Worm (Caenorhabditis elegans) whole organism, young adult: ENCODE data around the gene par-2.

Experiments used
- B0035.1 ChIP-seq: sonication (generic microtip); optimal IDR thresholded peaks from 2 replicates; lab custom pipeline; 2016; ENCODE audit warnings: missing genetic modification characterization, mild to moderate bottlenecking, missing compliant biosample characterization, missing genotype, missing genetic modification reagents
- D2030.7 ChIP-seq: fragments of 200-800 bp; sonication (Bioruptor generic); IDR thresholded peaks from 2 replicates; pipeline ENCODE4 v1.3.6; 2022; ENCODE audit warnings: missing genetic modification reagents, missing genetic modification characterization, missing compliant biosample characterization
- F23B12.7 ChIP-seq: sonication (generic microtip); optimal IDR thresholded peaks from 2 replicates; lab custom pipeline; 2017; ENCODE audit warnings: missing genetic modification characterization, mild to moderate bottlenecking, missing compliant biosample characterization, antibody characterized with exemption, moderate library complexity; ENCODE audit not compliant: insufficient read depth
- F33H1.4 ChIP-seq: fragments of 200-800 bp; sonication (Bioruptor generic); IDR thresholded peaks from 2 replicates; pipeline ENCODE4 v1.3.6; 2022; ENCODE audit warnings: missing genetic modification reagents, missing genetic modification characterization, missing compliant biosample characterization
- F39B2.1 ChIP-seq: fragments of 200-800 bp; sonication (Bioruptor generic); IDR thresholded peaks from 2 replicates; pipeline ENCODE4 v1.3.6; 2022; ENCODE audit warnings: missing genetic modification reagents, missing genetic modification characterization, missing compliant biosample characterization
- K12H6.12 ChIP-seq: fragments of 200-800 bp; sonication (Bioruptor generic); optimal IDR thresholded peaks from 2 replicates; lab custom pipeline; 2018; ENCODE audit warnings: mild to moderate bottlenecking, missing genetic modification characterization, missing compliant biosample characterization
- Y53G8AR.9 ChIP-seq: fragments of 200-800 bp; sonication (Bioruptor generic); conservative IDR thresholded peaks from 2 replicates; pipeline ENCODE4 v1.3.6; 2022; ENCODE audit warnings: missing genetic modification reagents, missing genetic modification characterization, missing compliant biosample characterization
- Y56A3A.18 ChIP-seq: fragments of 200-800 bp; sonication (Bioruptor generic); IDR thresholded peaks from 2 replicates; pipeline ENCODE4 v1.3.6; 2022; ENCODE audit warnings: missing genetic modification reagents, missing genetic modification characterization, missing compliant biosample characterization
- Y67H2A.10 ChIP-seq: fragments of 200-800 bp; sonication (Bioruptor generic); conservative IDR thresholded peaks from 2 replicates; pipeline ENCODE4 v1.3.6; 2022; ENCODE audit warnings: missing genetic modification reagents, missing genetic modification characterization, missing compliant biosample characterization
- ZK185.1 ChIP-seq: sonication (generic microtip); optimal IDR thresholded peaks from 2 replicates; lab custom pipeline; 2016; ENCODE audit warnings: mild to moderate bottlenecking, missing genetic modification characterization, missing compliant biosample characterization; ENCODE audit not compliant: poor library complexity, severe bottlenecking
- akir-1 ChIP-seq: fragments of 200-800 bp; sonication (Bioruptor generic); optimal IDR thresholded peaks from 2 replicates; lab custom pipeline; 2018; ENCODE audit warnings: mild to moderate bottlenecking, missing genetic modification characterization, moderate library complexity, missing compliant biosample characterization
- aptf-2 ChIP-seq: fragments of 200-800 bp; sonication (Bioruptor generic); conservative IDR thresholded peaks from 2 replicates; pipeline ENCODE4 v1.3.6; 2022; ENCODE audit warnings: missing genetic modification reagents, missing genetic modification characterization, missing compliant biosample characterization
- bed-1 ChIP-seq: fragments of 200-800 bp; sonication (Bioruptor generic); IDR thresholded peaks from 2 replicates; pipeline ENCODE4 v1.3.6; 2022; ENCODE audit warnings: missing genetic modification reagents, missing genetic modification characterization, missing compliant biosample characterization
- ccch-3 ChIP-seq: fragments of 200-800 bp; sonication (Bioruptor generic); optimal IDR thresholded peaks from 2 replicates; lab custom pipeline; 2018; ENCODE audit warnings: mild to moderate bottlenecking, missing genetic modification characterization, missing compliant biosample characterization
- cebp-1 ChIP-seq, 2 experiments: fragments of 200-800 bp in 1 of 2; sonication (Bioruptor generic) in 1 of 2; sonication (generic microtip) in 1 of 2; IDR thresholded peaks in 1 of 2; optimal IDR thresholded peaks in 1 of 2; 2 replicates each; pipeline versions ENCODE4 v1.3.6 to Lab custom; 2017 to 2022; ENCODE audit warnings: missing compliant biosample characterization in 2 of 2, missing genetic modification characterization in 2 of 2, mild to moderate bottlenecking in 1 of 2, missing genetic modification reagents in 1 of 2, moderate library complexity in 1 of 2
- ceh-100 ChIP-seq: fragments of 200-800 bp; sonication (Bioruptor generic); IDR thresholded peaks from 2 replicates; pipeline ENCODE4 v1.3.6; 2022; ENCODE audit warnings: missing genetic modification reagents, missing genetic modification characterization, missing compliant biosample characterization
- ceh-79 ChIP-seq: sonication (generic microtip); optimal IDR thresholded peaks from 2 replicates; lab custom pipeline; 2017; ENCODE audit warnings: mild to moderate bottlenecking, missing genetic modification characterization, missing compliant biosample characterization
- chd-7 ChIP-seq: sonication (generic microtip); optimal IDR thresholded peaks from 2 replicates; lab custom pipeline; 2016; ENCODE audit warnings: mild to moderate bottlenecking, missing genetic modification characterization, moderate library complexity, missing compliant biosample characterization
- die-1 ChIP-seq: sonication (generic microtip); optimal IDR thresholded peaks from 2 replicates; lab custom pipeline; 2016; ENCODE audit warnings: missing genotype, mild to moderate bottlenecking, missing genetic modification characterization, missing compliant biosample characterization
- efl-1 ChIP-seq: fragments of 150-350 bp; optimal IDR thresholded peaks from 2 replicates; lab custom pipeline; 2014; ENCODE audit warnings: missing biosample characterization, missing genetic modification reagents, missing genetic modification characterization
- egl-44 ChIP-seq: fragments of 200-800 bp; sonication (Bioruptor generic); IDR thresholded peaks from 2 replicates; pipeline ENCODE4 v1.3.6; 2022; ENCODE audit warnings: missing genetic modification reagents, missing genetic modification characterization, missing compliant biosample characterization
- fkh-3 ChIP-seq: sonication (generic microtip); optimal IDR thresholded peaks from 2 replicates; lab custom pipeline; 2016; ENCODE audit warnings: mild to moderate bottlenecking, missing genetic modification characterization, missing compliant biosample characterization
- hrde-1 ChIP-seq: sonication (generic microtip); optimal IDR thresholded peaks from 2 replicates; lab custom pipeline; 2016; ENCODE audit warnings: missing genetic modification characterization, mild to moderate bottlenecking, missing compliant biosample characterization, moderate library complexity, missing genotype, missing genetic modification reagents, borderline replicate concordance
- lin-26 ChIP-seq: fragments of 200-800 bp; sonication (Bioruptor generic); IDR thresholded peaks from 2 replicates; pipeline ENCODE4 v1.3.6; 2022; ENCODE audit warnings: missing genetic modification reagents, missing genetic modification characterization, missing compliant biosample characterization
- lin-35 ChIP-seq, 3 experiments: fragments of 150-350 bp in 2 of 3; sonication (generic microtip) in 1 of 3; optimal IDR thresholded peaks; 2 replicates each; lab custom pipeline; 2014 to 2018; ENCODE audit warnings: missing biosample characterization in 3 of 3, missing genetic modification characterization in 3 of 3, missing genetic modification reagents in 3 of 3
- lsl-1 ChIP-seq: fragments of 200-800 bp; sonication (Bioruptor generic); optimal IDR thresholded peaks from 2 replicates; lab custom pipeline; 2018; ENCODE audit warnings: mild to moderate bottlenecking, missing genetic modification characterization, moderate library complexity, missing compliant biosample characterization
- madf-6 ChIP-seq: fragments of 200-800 bp; sonication (Bioruptor generic); IDR thresholded peaks from 2 replicates; pipeline ENCODE4 v1.3.6; 2022; ENCODE audit warnings: missing genetic modification reagents, missing genetic modification characterization, missing compliant biosample characterization
- mcd-1 ChIP-seq: fragments of 200-800 bp; sonication (Bioruptor generic); IDR thresholded peaks from 2 replicates; pipeline ENCODE4 v1.3.6; 2022; ENCODE audit warnings: missing genetic modification reagents, missing genetic modification characterization, missing compliant biosample characterization
- mxl-1 ChIP-seq: sonication (generic microtip); optimal IDR thresholded peaks from 2 replicates; lab custom pipeline; 2016; ENCODE audit warnings: missing genetic modification characterization, missing compliant biosample characterization
- nfya-1 ChIP-seq: sonication (generic microtip); optimal IDR thresholded peaks from 2 replicates; lab custom pipeline; 2017; ENCODE audit warnings: antibody characterized with exemption, missing compliant biosample characterization, missing genetic modification characterization, borderline replicate concordance; ENCODE audit not compliant: insufficient read depth
- pbrm-1 ChIP-seq: fragments of 200-800 bp; sonication (Bioruptor generic); IDR thresholded peaks from 2 replicates; pipeline ENCODE4 v1.3.6; 2022; ENCODE audit warnings: missing genetic modification reagents, missing genetic modification characterization, missing compliant biosample characterization
- snpc-1.3 ChIP-seq: sonication (generic microtip); optimal IDR thresholded peaks from 2 replicates; lab custom pipeline; 2017; ENCODE audit warnings: missing genetic modification characterization, mild to moderate bottlenecking, missing compliant biosample characterization, antibody characterized with exemption, moderate library complexity, missing genotype, missing genetic modification reagents; ENCODE audit not compliant: insufficient read depth
- somi-1 ChIP-seq: fragments of 200-800 bp; sonication (Bioruptor generic); optimal IDR thresholded peaks from 2 replicates; lab custom pipeline; 2018; ENCODE audit warnings: mild to moderate bottlenecking, missing genetic modification characterization, missing compliant biosample characterization
- tlf-1 ChIP-seq: fragments of 200-800 bp; sonication (Bioruptor generic); optimal IDR thresholded peaks from 2 replicates; lab custom pipeline; 2018; ENCODE audit warnings: mild to moderate bottlenecking, missing genetic modification characterization, missing compliant biosample characterization
- ztf-18 ChIP-seq: sonication (generic microtip); optimal IDR thresholded peaks from 2 replicates; lab custom pipeline; 2016; ENCODE audit warnings: missing genotype, mild to moderate bottlenecking, missing genetic modification characterization, missing compliant biosample characterization
- ztf-26 ChIP-seq: sonication (generic microtip); optimal IDR thresholded peaks from 2 replicates; lab custom pipeline; 2017; ENCODE audit warnings: missing genetic modification characterization, missing compliant biosample characterization
- ztf-28 ChIP-seq: fragments of 200-800 bp; sonication (Bioruptor generic); IDR thresholded peaks from 2 replicates; pipeline ENCODE4 v1.3.6; 2022; ENCODE audit warnings: missing genetic modification reagents, missing genetic modification characterization, missing compliant biosample characterization
- ztf-3 ChIP-seq: fragments of 200-800 bp; sonication (Bioruptor generic); optimal IDR thresholded peaks from 2 replicates; lab custom pipeline; 2018; ENCODE audit warnings: mild to moderate bottlenecking, missing genetic modification characterization, missing compliant biosample characterization

The par-2 gene

ce11 chrIII:1081101-1081500 lies at the start of gene par-2:
Gene par-2 (plus strand): TSS chrIII:1081401.
- TF ChIP-seq Y67H2A.10 (GFP tag; lab: Robert Waterston, UW) (no peak), ccch-3 (GFP tag; lab: Kevin White, UChicago) (no peak), tlf-1 (no peak), lsl-1 (GFP tag; lab: Kevin White, UChicago) (no peak), fkh-3 (tag; lab: Kevin White, UChicago) (no peak), D2030.7 (GFP tag; lab: Robert Waterston, UW) (no peak), snpc-1.3 (tag; lab: Kevin White, UChicago) (no peak), lin-26 (GFP tag; lab: Robert Waterston, UW) (no peak), bed-1 (GFP tag; lab: Robert Waterston, UW) (no peak), K12H6.12 (no peak), nfya-1 (tag; lab: Kevin White, UChicago) (no peak), ceh-79 (tag; lab: Kevin White, UChicago) (no peak), F39B2.1 (no peak), ZK185.1 (no peak), ztf-3 (GFP tag; lab: Kevin White, UChicago) (no peak), mxl-1 (no peak), akir-1 (no peak), mcd-1 (GFP tag; lab: Robert Waterston, UW) (no peak)
- TF ChIP-seq, all 124 proteins: peak for 0

ce11 chrIII:1034853-1035252 lies 46.3 kb upstream of the par-2 start:
- TF ChIP-seq chd-7 (tag; lab: Kevin White, UChicago) (no peak), efl-1 (GFP tag; lab: Kevin White, UChicago) (no peak), somi-1 (no peak), Y53G8AR.9 (GFP tag; lab: Robert Waterston, UW) (0 out of 2 replicates have a peak, but pooled peaks have one; percentile 45), ztf-28 (peak; percentile 54; the same call in 1 of the 2 replicates), ceh-100 (GFP tag; lab: Robert Waterston, UW) (no peak), hrde-1 (tag; lab: Kevin White, UChicago) (no peak), aptf-2 (no peak), madf-6 (GFP tag; lab: Robert Waterston, UW) (peak; percentile 45; the same call in 1 of the 2 replicates), ztf-26 (tag; lab: Kevin White, UChicago) (no peak), lin-26 (GFP tag; lab: Robert Waterston, UW) (0 out of 2 replicates have a peak, but pooled peaks have one; percentile 30), Y56A3A.18 (GFP tag; lab: Robert Waterston, UW) (0 out of 2 replicates have a peak, but pooled peaks have one; percentile 27)

ce11 chrIII:1037173-1037572 lies 44.0 kb upstream of the par-2 start, which contains the start of the genes chin-1 and BE0003N10.1:
Gene chin-1 (minus strand): TSS chrIII:1037212.
Gene BE0003N10.1 (plus strand): TSS chrIII:1037492.
- TF ChIP-seq die-1 (tag; lab: Kevin White, UChicago) = no peak
- TF ChIP-seq lin-35 (GFP tag; optimal IDR thresholded peaks at IDR 0.05; lab: Kevin White, UChicago) = peak in 1 of 3 experiments; percentile 35
- no peak for TF ChIP-seq egl-44
- TF ChIP-seq F33H1.4 (GFP tag; lab: Robert Waterston, UW) = peak; percentile 41
- TF ChIP-seq F23B12.7 (tag; lab: Kevin White, UChicago) = peak; percentile 7
- TF ChIP-seq B0035.1 = no peak
- peak; percentile 92 for TF ChIP-seq ztf-18
- TF ChIP-seq cebp-1 (GFP tag; IDR thresholded peaks at IDR 0.05; lab: Robert Waterston, UW) = no peak
- TF ChIP-seq cebp-1 (tag; optimal IDR thresholded peaks at IDR 0.05; lab: Kevin White, UChicago) = peak; percentile 31
- TF ChIP-seq pbrm-1 = no peak
- peak; percentile 72 for TF ChIP-seq mcd-1 (GFP tag; lab: Robert Waterston, UW)
